Worm (Caenorhabditis elegans) whole organism, L4/young adult: ENCODE measurements around the gene tnt-3.

Experiments
- W03F9.2 ChIP-seq: fragments of 150-350 bp; optimal IDR thresholded peaks from 2 replicates; lab custom pipeline; 2014; ENCODE audit warnings: missing biosample characterization, missing genetic modification characterization
- dao-5 ChIP-seq: sonication (generic microtip); optimal IDR thresholded peaks from 2 replicates; lab custom pipeline; 2016; ENCODE audit warnings: missing genotype, missing genetic modification characterization, moderate library complexity, missing compliant biosample characterization
- him-1 ChIP-seq: sonication (generic microtip); optimal IDR thresholded peaks from 2 replicates; lab custom pipeline; 2016; ENCODE audit warnings: missing genotype, missing genetic modification reagents, missing genetic modification characterization, missing compliant biosample characterization

DNA sequence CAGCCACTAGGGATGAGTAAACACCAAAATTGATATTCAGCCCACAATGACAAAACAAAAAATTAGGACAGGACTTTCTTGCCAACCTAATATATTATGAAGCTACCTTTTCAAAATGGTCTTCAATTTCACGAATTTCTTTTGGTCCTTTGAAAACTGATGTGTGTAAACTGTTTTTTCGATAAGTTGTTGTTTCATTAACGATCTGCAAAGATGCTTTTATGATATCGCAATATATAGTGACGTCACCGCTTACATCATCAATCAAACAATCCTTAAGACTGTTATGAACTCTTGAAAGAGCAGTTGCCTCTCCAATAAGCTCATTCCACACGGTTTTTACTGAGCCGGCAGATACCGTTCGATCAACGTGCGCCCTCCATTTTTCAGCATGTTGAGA, 47.2 kb upstream of the tnt-3 start:
- no peak for TF ChIP-seq him-1 (tag; lab: Kevin White, UChicago)
- no peak for TF ChIP-seq dao-5 (tag; lab: Kevin White, UChicago)
- TF ChIP-seq W03F9.2 (tag; lab: Kevin White, UChicago): no peak
